Fruit fly (Drosophila melanogaster) whole organism, embryonic: Measurements from ENCODE around the gene CG13454.

Experiments
- Abd-B ChIP-seq: fragments of 200-800 bp; sonication (Bioruptor generic); optimal IDR thresholded peaks from 2 replicates; lab custom pipeline; 2018; ENCODE audit warnings: missing biosample characterization, mild to moderate bottlenecking, missing genetic modification characterization, moderate library complexity
- Ada2b ChIP-seq: fragments of 200-800 bp; sonication (Bioruptor generic); IDR thresholded peaks from 2 replicates; pipeline ENCODE4 v1.3.6; 2022; ENCODE audit warnings: missing biosample characterization, missing genetic modification characterization
- Adf1 ChIP-seq: fragments of 200-800 bp; sonication (Bioruptor generic); IDR thresholded peaks from 2 replicates; pipeline ENCODE4 v1.3.6; 2022; ENCODE audit warnings: missing biosample characterization, missing genetic modification characterization
- Atf6 ChIP-seq: fragments of 200-800 bp; sonication (Bioruptor generic); IDR thresholded peaks from 2 replicates; pipeline ENCODE4 v1.3.6; 2022; ENCODE audit warnings: missing biosample characterization, missing genetic modification characterization
- B-H2 ChIP-seq: fragments of 200-800 bp; sonication (Bioruptor generic); optimal IDR thresholded peaks from 2 replicates; lab custom pipeline; 2018; ENCODE audit warnings: missing biosample characterization, mild to moderate bottlenecking, missing genetic modification characterization
- Bteb2 ChIP-seq: fragments of 200-800 bp; sonication (Bioruptor generic); optimal IDR thresholded peaks from 2 replicates; lab custom pipeline; 2016; ENCODE audit warnings: missing biosample characterization, missing genetic modification characterization
- CG10543 ChIP-seq: fragments of 200-800 bp; sonication (Bioruptor generic); optimal IDR thresholded peaks from 3 replicates; lab custom pipeline; 2017; ENCODE audit warnings: missing biosample characterization, mild to moderate bottlenecking, missing genetic modification characterization, moderate library complexity
- CG11085 ChIP-seq: fragments of 200-800 bp; sonication (Bioruptor generic); IDR thresholded peaks from 2 replicates; pipeline ENCODE4 v1.3.6; 2022; ENCODE audit warnings: missing biosample characterization, missing genetic modification characterization
- CG12236 ChIP-seq: fragments of 200-800 bp; sonication (Bioruptor generic); optimal IDR thresholded peaks from 2 replicates; lab custom pipeline; 2016; ENCODE audit warnings: missing biosample characterization, missing genetic modification characterization
- CG12769 ChIP-seq: fragments of 200-800 bp; sonication (Bioruptor generic); optimal IDR thresholded peaks from 2 replicates; lab custom pipeline; 2019; ENCODE audit warnings: missing biosample characterization, mild to moderate bottlenecking, missing genetic modification characterization, moderate library complexity
- CG13287 ChIP-seq: fragments of 200-800 bp; sonication (Bioruptor generic); IDR thresholded peaks from 2 replicates; pipeline ENCODE4 v1.3.6; 2022; ENCODE audit warnings: missing biosample characterization, missing genetic modification characterization; ENCODE audit not compliant: partially characterized antibody
- CG13296 ChIP-seq: fragments of 200-800 bp; sonication (Bioruptor generic); optimal IDR thresholded peaks from 3 replicates; lab custom pipeline; 2018; ENCODE audit warnings: missing biosample characterization, mild to moderate bottlenecking, missing genetic modification characterization
- CG14014 ChIP-seq: fragments of 200-800 bp; sonication (Bioruptor generic); IDR thresholded peaks from 2 replicates; pipeline ENCODE4 v1.3.6; 2022; ENCODE audit warnings: missing biosample characterization, missing genetic modification characterization
- CG18599 ChIP-seq: fragments of 200-800 bp; sonication (Bioruptor generic); optimal IDR thresholded peaks from 3 replicates; lab custom pipeline; 2017; ENCODE audit warnings: missing biosample characterization, missing genetic modification characterization, mild to moderate bottlenecking, moderate library complexity, missing genetic modification reagents
- CG2202 ChIP-seq: fragments of 200-800 bp; sonication (Bioruptor generic); optimal IDR thresholded peaks from 2 replicates; lab custom pipeline; 2018; ENCODE audit warnings: missing biosample characterization, mild to moderate bottlenecking, missing genetic modification characterization
- CG2678 ChIP-seq: fragments of 200-800 bp; sonication (Bioruptor generic); optimal IDR thresholded peaks from 3 replicates; lab custom pipeline; 2019; ENCODE audit warnings: missing biosample characterization, mild to moderate bottlenecking, missing genetic modification characterization, moderate library complexity
- CG4820 ChIP-seq: fragments of 200-800 bp; sonication (Bioruptor generic); optimal IDR thresholded peaks from 3 replicates; lab custom pipeline; 2016; ENCODE audit warnings: missing biosample characterization, missing genetic modification characterization
- CG6813 ChIP-seq: fragments of 200-800 bp; sonication (Bioruptor generic); optimal IDR thresholded peaks from 2 replicates; lab custom pipeline; 2017; ENCODE audit warnings: missing biosample characterization, missing genetic modification characterization, mild to moderate bottlenecking, moderate library complexity, missing genetic modification reagents
- CG6854 ChIP-seq: fragments of 200-800 bp; sonication (Bioruptor generic); optimal IDR thresholded peaks from 3 replicates; lab custom pipeline; 2017; ENCODE audit warnings: missing biosample characterization, mild to moderate bottlenecking, missing genetic modification characterization
- CG9932 ChIP-seq: fragments of 200-800 bp; sonication (Bioruptor generic); IDR thresholded peaks from 2 replicates; pipeline ENCODE4 v1.3.6; 2022; ENCODE audit warnings: missing biosample characterization, missing genetic modification characterization
- Dad ChIP-seq: fragments of 200-800 bp; sonication (Bioruptor generic); optimal IDR thresholded peaks from 3 replicates; lab custom pipeline; 2016; ENCODE audit warnings: missing biosample characterization, missing genetic modification characterization
- ERR ChIP-seq: fragments of 200-800 bp; sonication (Bioruptor generic); optimal IDR thresholded peaks from 2 replicates; lab custom pipeline; 2016; ENCODE audit warnings: missing biosample characterization, missing genetic modification characterization
- Gsc ChIP-seq: fragments of 200-800 bp; sonication (Bioruptor generic); IDR thresholded peaks from 2 replicates; pipeline ENCODE4 v1.3.6; 2022; ENCODE audit warnings: missing biosample characterization, missing genetic modification characterization
- Gug ChIP-seq: fragments of 200-800 bp; sonication (Bioruptor generic); IDR thresholded peaks from 4 replicates; pipeline ENCODE4 v1.3.6; 2022; ENCODE audit warnings: missing biosample characterization, missing genetic modification characterization
- HLH4C ChIP-seq: fragments of 200-800 bp; sonication (Bioruptor generic); IDR thresholded peaks from 3 replicates; pipeline ENCODE4 v1.3.6; 2022; ENCODE audit warnings: missing biosample characterization, missing genetic modification characterization; ENCODE audit not compliant: partially characterized antibody
- HLH54F ChIP-seq: fragments of 200-800 bp; sonication (Bioruptor generic); optimal IDR thresholded peaks from 3 replicates; lab custom pipeline; 2016; ENCODE audit warnings: missing biosample characterization, missing genetic modification characterization
- Hand ChIP-seq: fragments of 200-800 bp; sonication (Bioruptor generic); optimal IDR thresholded peaks from 2 replicates; lab custom pipeline; 2017; ENCODE audit warnings: mild to moderate bottlenecking, missing biosample characterization, missing genetic modification reagents, missing genetic modification characterization
- Hey ChIP-seq: fragments of 200-800 bp; sonication (Bioruptor generic); optimal IDR thresholded peaks from 3 replicates; lab custom pipeline; 2018; ENCODE audit warnings: missing biosample characterization, mild to moderate bottlenecking, missing genetic modification characterization
- Hr78 ChIP-seq, 2 experiments: fragments of 200-800 bp in 1 of 2; fragments of >200 bp in 1 of 2; sonication (Bioruptor generic) in 1 of 2; optimal IDR thresholded peaks; 2 replicates each; lab custom pipeline; 2017 to 2019; ENCODE audit warnings: missing biosample characterization in 2 of 2, missing genetic modification characterization in 2 of 2, mild to moderate bottlenecking in 1 of 2, moderate library complexity in 1 of 2
- Mad ChIP-seq: fragments of 200-800 bp; sonication (Bioruptor generic); optimal IDR thresholded peaks from 2 replicates; lab custom pipeline; 2016; ENCODE audit warnings: missing biosample characterization, missing genetic modification characterization
- Med ChIP-seq: fragments of 200-800 bp; sonication (Bioruptor generic); peaks from one replicate; lab custom pipeline; 2016; ENCODE audit warnings: missing biosample characterization, missing genetic modification characterization, mild to moderate bottlenecking, inconsistent platforms, moderate library complexity
- Vsx1 ChIP-seq: fragments of 200-800 bp; sonication (Bioruptor generic); optimal IDR thresholded peaks from 2 replicates; lab custom pipeline; 2017; ENCODE audit warnings: missing biosample characterization, mild to moderate bottlenecking, missing genetic modification characterization, missing genetic modification reagents
- ato ChIP-seq: fragments of 200-800 bp; sonication (Bioruptor generic); IDR thresholded peaks from 2 replicates; pipeline ENCODE4 v1.3.6; 2022; ENCODE audit warnings: missing biosample characterization, missing genetic modification characterization; ENCODE audit not compliant: partially characterized antibody
- bab2 ChIP-seq: fragments of 200-800 bp; sonication (Bioruptor generic); optimal IDR thresholded peaks from 2 replicates; lab custom pipeline; 2016; ENCODE audit warnings: missing biosample characterization, missing genetic modification characterization
- chinmo ChIP-seq: fragments of 200-800 bp; sonication (Bioruptor generic); IDR thresholded peaks from 4 replicates; pipeline ENCODE4 v1.3.6; 2022; ENCODE audit warnings: missing biosample characterization, missing genetic modification characterization; ENCODE audit not compliant: partially characterized antibody
- crp ChIP-seq, 2 experiments: fragments of 200-800 bp; sonication (Bioruptor generic); optimal IDR thresholded peaks; 2 replicates in 1 of 2; 3 replicates in 1 of 2; lab custom pipeline; 2017; ENCODE audit warnings: missing biosample characterization in 2 of 2, missing genetic modification characterization in 2 of 2, mild to moderate bottlenecking in 1 of 2, moderate library complexity in 1 of 2
- dmrt11E ChIP-seq: fragments of 200-800 bp; sonication (Bioruptor generic); optimal IDR thresholded peaks from 3 replicates; lab custom pipeline; 2018; ENCODE audit warnings: missing biosample characterization, mild to moderate bottlenecking, missing genetic modification characterization, moderate library complexity
- gem ChIP-seq: fragments of 200-800 bp; sonication (Bioruptor generic); optimal IDR thresholded peaks from 2 replicates; lab custom pipeline; 2019; ENCODE audit warnings: missing biosample characterization, mild to moderate bottlenecking, missing genetic modification characterization, moderate library complexity
- nmo ChIP-seq: fragments of 200-800 bp; sonication (Bioruptor generic); optimal IDR thresholded peaks from 2 replicates; lab custom pipeline; 2018; ENCODE audit warnings: missing biosample characterization, mild to moderate bottlenecking, missing genetic modification characterization, moderate library complexity
- otp ChIP-seq: fragments of 200-800 bp; sonication (Bioruptor generic); IDR thresholded peaks from 3 replicates; pipeline ENCODE4, ENCODE4 v1.3.6; 2022; ENCODE audit warnings: missing biosample characterization, missing genetic modification characterization
- p53 ChIP-seq: fragments of 200-800 bp; sonication (Bioruptor generic); optimal IDR thresholded peaks from 2 replicates; lab custom pipeline; 2016; ENCODE audit warnings: missing biosample characterization, missing genetic modification characterization
- row ChIP-seq: fragments of 200-800 bp; sonication (Bioruptor generic); IDR thresholded peaks from 3 replicates; pipeline ENCODE4 v1.3.6; 2022; ENCODE audit warnings: missing biosample characterization, missing genetic modification characterization
- salm ChIP-seq: fragments of 200-800 bp; sonication (Bioruptor generic); optimal IDR thresholded peaks from 2 replicates; lab custom pipeline; 2018; ENCODE audit warnings: missing biosample characterization, mild to moderate bottlenecking, missing genetic modification characterization
- sisA ChIP-seq: fragments of 200-800 bp; sonication (Bioruptor generic); IDR thresholded peaks from 2 replicates; pipeline ENCODE4 v1.3.6; 2022; ENCODE audit warnings: missing biosample characterization, missing genetic modification characterization
- so ChIP-seq: fragments of 200-800 bp; sonication (Bioruptor generic); IDR thresholded peaks from 3 replicates; pipeline ENCODE4 v1.3.6; 2022; ENCODE audit warnings: missing biosample characterization, missing genetic modification characterization
- stc ChIP-seq: fragments of 200-800 bp; sonication (Bioruptor generic); IDR thresholded peaks from 2 replicates; pipeline ENCODE4 v1.3.6; 2022; ENCODE audit warnings: missing biosample characterization, missing genetic modification characterization
- yki ChIP-seq: fragments of >200 bp; optimal IDR thresholded peaks from 3 replicates; lab custom pipeline; 2018

The CG13454 gene

DNA sequence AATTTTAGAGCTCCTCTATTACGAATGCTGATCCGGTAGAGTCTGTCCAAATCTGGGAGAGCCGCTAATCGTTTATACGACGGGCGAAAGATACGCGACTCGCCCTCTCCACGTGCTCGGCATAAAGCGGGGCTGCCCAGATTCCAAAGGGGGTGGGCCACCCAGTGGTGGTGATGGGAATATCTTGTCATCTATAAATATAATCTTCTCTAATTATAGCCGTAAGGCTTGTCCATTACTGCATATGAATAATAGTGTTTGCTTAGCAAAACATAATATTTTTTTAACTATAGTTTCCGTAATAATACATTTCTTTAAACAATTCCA lies 15.2 kb downstream of the CG13454 start (continued):
- 0 out of 2 replicates have a peak, but pooled peaks have one; percentile 17 for TF ChIP-seq Atf6 (GFP tag; lab: Robert Waterston, UW)
- no peak for TF ChIP-seq Ada2b (GFP tag; lab: Robert Waterston, UW)
- no peak for TF ChIP-seq chinmo (GFP tag; lab: Robert Waterston, UW)
- 0 out of 2 replicates have a peak, but pooled peaks have one; percentile 15 for TF ChIP-seq stc (GFP tag; lab: Robert Waterston, UW)
- peak; percentile 34 for TF ChIP-seq CG18599 (GFP tag; lab: Kevin White, UChicago)
- no peak for TF ChIP-seq CG11085
- TF ChIP-seq CG9932 (GFP tag; lab: Robert Waterston, UW), result 0 out of 2 replicates have a peak, but pooled peaks have one; percentile 23
- peak; percentile 29 for TF ChIP-seq Med (GFP tag; lab: Kevin White, UChicago)
- TF ChIP-seq CG10543 (GFP tag; lab: Kevin White, UChicago), result peak; percentile 30
- TF ChIP-seq B-H2, result peak; percentile 4
- TF ChIP-seq gem (tag; lab: Kevin White, UChicago), result peak; percentile 6
- peak; percentile 3 for TF ChIP-seq CG13296 (GFP tag; lab: Kevin White, UChicago)
- no peak for TF ChIP-seq Adf1
- peak; percentile 14 for TF ChIP-seq CG12769 (tag; lab: Kevin White, UChicago)
- TF ChIP-seq CG2678, result peak; percentile 29
- peak; percentile 10 for TF ChIP-seq CG6854 (GFP tag; lab: Kevin White, UChicago)
- TF ChIP-seq, all 482 proteins: peak for 20

DNA sequence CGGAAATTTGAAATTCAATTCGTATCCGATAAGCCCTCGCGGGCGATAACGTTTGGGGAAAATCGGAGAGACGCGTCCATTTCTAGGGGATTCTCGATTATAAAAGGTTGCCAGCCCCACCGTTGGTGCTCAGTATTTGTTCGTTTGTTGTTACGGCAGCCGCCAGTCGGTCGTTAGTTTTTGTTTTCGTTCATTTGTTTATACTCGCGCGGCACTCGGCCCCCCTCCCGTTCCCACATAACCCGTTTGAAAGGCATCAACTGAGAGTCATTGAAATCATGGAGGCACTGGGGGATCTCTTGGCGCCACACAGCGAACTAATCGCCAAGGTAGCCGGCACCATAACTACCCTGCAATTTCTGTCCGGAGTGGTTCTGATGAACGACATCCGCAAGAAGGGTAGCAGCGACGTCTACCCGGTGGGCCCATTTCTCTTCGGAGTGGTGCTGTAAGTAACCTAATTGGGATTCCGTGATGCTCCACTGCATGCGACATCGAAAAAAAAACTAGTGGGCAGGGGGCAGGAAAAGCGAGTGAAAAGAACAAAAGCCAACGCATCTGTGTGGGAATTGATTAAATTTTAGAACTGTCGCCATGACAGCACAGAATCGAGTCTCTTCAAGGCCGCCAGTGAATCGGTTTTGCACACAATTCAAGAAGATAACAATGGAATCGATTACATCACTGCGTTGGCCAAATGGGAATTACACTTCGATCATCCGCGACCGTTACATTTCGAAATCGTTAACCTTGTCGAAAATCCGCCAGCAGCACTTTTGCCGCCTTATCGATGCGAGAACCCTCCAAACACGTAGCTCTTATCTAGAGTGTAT lies 15.8 kb downstream of the CG13454 start, which contains the start of gene CG7272:
CG7272 (plus strand) TSS at position 126 of the 833 bp plus-strand sequence.
- TF ChIP-seq salm (tag; lab: Kevin White, UChicago), result no peak
- TF ChIP-seq Vsx1 (GFP tag; lab: Kevin White, UChicago), result no peak
- TF ChIP-seq Abd-B (GFP tag; lab: Kevin White, UChicago), result no peak
- no peak for TF ChIP-seq Gug (GFP tag; lab: Robert Waterston, UW)
- TF ChIP-seq ERR (GFP tag; lab: Kevin White, UChicago), result peak; percentile 31
- peak; percentile 66 for TF ChIP-seq CG13287 (GFP tag; lab: Robert Waterston, UW)
- peak; percentile 52; the same call in 2 of the 3 replicates for TF ChIP-seq row (GFP tag; lab: Robert Waterston, UW)
- no peak for TF ChIP-seq HLH54F (GFP tag; lab: Kevin White, UChicago)
- TF ChIP-seq Mad (GFP tag; lab: Kevin White, UChicago), result no peak
- peak; percentile 50; the same call in 2 of the 3 replicates for TF ChIP-seq HLH4C
- TF ChIP-seq so (GFP tag; lab: Robert Waterston, UW), result 0 out of 3 replicates have a peak, but pooled peaks have one; percentile 14
- TF ChIP-seq crp (GFP tag; optimal IDR thresholded peaks at IDR 0.05; lab: Kevin White, UChicago), result peak in 1 of 2 experiments; percentile 5
- peak; percentile 2 for TF ChIP-seq Hey (tag; lab: Kevin White, UChicago)
- TF ChIP-seq CG4820 (GFP tag; lab: Kevin White, UChicago), result no peak
- TF ChIP-seq Bteb2 (GFP tag; lab: Kevin White, UChicago), result no peak
- no peak for TF ChIP-seq Gsc (GFP tag; lab: Robert Waterston, UW)
- peak; percentile 8 for TF ChIP-seq bab2 (GFP tag; lab: Kevin White, UChicago)
- no peak for TF ChIP-seq CG2202
- no peak for TF ChIP-seq dmrt11E
- no peak for TF ChIP-seq sisA (GFP tag; lab: Robert Waterston, UW)
- no peak; the same call in 1 of the 2 replicates for TF ChIP-seq CG14014
- no peak for TF ChIP-seq p53 (GFP tag; lab: Kevin White, UChicago)
- 0 out of 3 replicates have a peak, but pooled peaks have one; percentile 6 for TF ChIP-seq otp (GFP tag; lab: Robert Waterston, UW)
- TF ChIP-seq CG13296 (GFP tag; lab: Kevin White, UChicago), result peak; percentile 34
- TF ChIP-seq yki, result no peak
- no peak for TF ChIP-seq Hand (GFP tag; lab: Kevin White, UChicago)
- TF ChIP-seq CG6813, result no peak
- peak; percentile 51; the same call in 1 of the 2 replicates for TF ChIP-seq ato (GFP tag; lab: Robert Waterston, UW)
- TF ChIP-seq Dad (GFP tag; lab: Kevin White, UChicago), result no peak
- peak; percentile 19 for TF ChIP-seq nmo (GFP tag; lab: Kevin White, UChicago)
- TF ChIP-seq CG12236 (GFP tag; lab: Kevin White, UChicago), result no peak
- no peak for TF ChIP-seq Hr78 (GFP tag; optimal IDR thresholded peaks at IDR 0.05; lab: Kevin White, UChicago)
